Worm (Caenorhabditis elegans) whole organism, L3 larva: ENCODE measurements around the gene F13B12.1.

Source experiments
- R02D3.7 ChIP-seq: fragments of 150-350 bp; optimal IDR thresholded peaks from 2 replicates; lab custom pipeline; 2014; ENCODE audit warnings: missing biosample characterization, missing genetic modification characterization
- ama-1 ChIP-seq: fragments of 150-350 bp; optimal IDR thresholded peaks from 2 replicates; lab custom pipeline; 2018
- ceh-16 ChIP-seq: sonication (generic microtip); optimal IDR thresholded peaks from 2 replicates; lab custom pipeline; 2017; ENCODE audit warnings: missing biosample characterization, missing genetic modification characterization
- ceh-28 ChIP-seq: fragments of 150-350 bp; optimal IDR thresholded peaks from 2 replicates; lab custom pipeline; 2014; ENCODE audit warnings: missing biosample characterization, missing genetic modification reagents, missing genetic modification characterization
- ceh-82 ChIP-seq: fragments of 150-350 bp; optimal IDR thresholded peaks from 2 replicates; lab custom pipeline; 2014; ENCODE audit warnings: missing biosample characterization, missing genetic modification characterization
- egl-27 ChIP-seq: sonication (generic microtip); optimal IDR thresholded peaks from 4 replicates; lab custom pipeline; 2017; ENCODE audit warnings: missing biosample characterization, missing genetic modification reagents, missing genetic modification characterization
- egl-5 ChIP-seq: fragments of 150-350 bp; optimal IDR thresholded peaks from 2 replicates; lab custom pipeline; 2017; ENCODE audit warnings: missing biosample characterization, missing genetic modification reagents, missing genetic modification characterization, inconsistent platforms
- elt-1 ChIP-seq: fragments of 150-350 bp; optimal IDR thresholded peaks from 2 replicates; lab custom pipeline; 2014; ENCODE audit warnings: missing biosample characterization, missing genetic modification characterization
- elt-2 ChIP-seq: sonication (generic microtip); optimal IDR thresholded peaks from 2 replicates; lab custom pipeline; 2016; ENCODE audit warnings: missing genetic modification reagents, mild to moderate bottlenecking, missing genetic modification characterization, missing compliant biosample characterization
- elt-3 ChIP-seq, 3 experiments: fragments of 150-350 bp in 1 of 3; sonication (generic microtip) in 2 of 3; optimal IDR thresholded peaks; 2 replicates in 2 of 3; 4 replicates in 1 of 3; lab custom pipeline; 2014 to 2017; ENCODE audit warnings: missing biosample characterization in 3 of 3, missing genetic modification characterization in 3 of 3
- hmg-11 ChIP-seq: sonication (generic microtip); optimal IDR thresholded peaks from 2 replicates; lab custom pipeline; 2016; ENCODE audit warnings: missing genetic modification characterization, missing compliant biosample characterization
- jun-1 ChIP-seq: fragments of 150-350 bp; optimal IDR thresholded peaks from 2 replicates; lab custom pipeline; 2014; ENCODE audit warnings: missing biosample characterization, missing genetic modification reagents, missing genetic modification characterization
- lin-15B ChIP-seq: fragments of 150-350 bp; optimal IDR thresholded peaks from 2 replicates; lab custom pipeline; 2014; ENCODE audit warnings: missing biosample characterization, missing genetic modification characterization
- lin-39 ChIP-seq: fragments of 150-350 bp; optimal IDR thresholded peaks from 2 replicates; lab custom pipeline; 2018; ENCODE audit warnings: missing biosample characterization, missing genetic modification reagents, missing genetic modification characterization
- lsy-12 ChIP-seq: sonication (generic microtip); optimal IDR thresholded peaks from 2 replicates; lab custom pipeline; 2016; ENCODE audit warnings: mild to moderate bottlenecking, missing genetic modification characterization, missing compliant biosample characterization
- nfya-1 ChIP-seq: sonication (generic microtip); optimal IDR thresholded peaks from 2 replicates; lab custom pipeline; 2017; ENCODE audit warnings: missing genetic modification characterization, mild to moderate bottlenecking, missing compliant biosample characterization, antibody characterized with exemption, moderate library complexity; ENCODE audit not compliant: insufficient read depth
- nhr-11 ChIP-seq: fragments of 150-350 bp; optimal IDR thresholded peaks from 2 replicates; lab custom pipeline; 2014; ENCODE audit warnings: missing biosample characterization, missing genetic modification characterization
- nhr-12 ChIP-seq: fragments of 150-350 bp; optimal IDR thresholded peaks from 2 replicates; lab custom pipeline; 2014; ENCODE audit warnings: missing biosample characterization, missing genetic modification characterization
- nhr-23 ChIP-seq: fragments of 150-350 bp; optimal IDR thresholded peaks from 2 replicates; lab custom pipeline; 2014; ENCODE audit warnings: missing biosample characterization, missing genetic modification reagents, missing genetic modification characterization
- nhr-25 ChIP-seq: sonication (generic microtip); optimal IDR thresholded peaks from 2 replicates; lab custom pipeline; 2017; ENCODE audit warnings: missing biosample characterization, missing genetic modification characterization
- nhr-77 ChIP-seq: fragments of 150-350 bp; optimal IDR thresholded peaks from 2 replicates; lab custom pipeline; 2014; ENCODE audit warnings: missing biosample characterization, missing genetic modification characterization
- pha-4 ChIP-seq: fragments of 150-350 bp; optimal IDR thresholded peaks from 2 replicates; lab custom pipeline; 2014; ENCODE audit warnings: missing biosample characterization, missing genetic modification reagents, missing genetic modification characterization
- pqm-1 ChIP-seq: fragments of 150-350 bp; optimal IDR thresholded peaks from 2 replicates; lab custom pipeline; 2017; ENCODE audit warnings: missing biosample characterization, missing genetic modification characterization, inconsistent platforms
- skn-1 ChIP-seq: fragments of 150-350 bp; optimal IDR thresholded peaks from 2 replicates; lab custom pipeline; 2014; ENCODE audit warnings: missing biosample characterization, missing genetic modification characterization
- snpc-4 ChIP-seq: fragments of 150-350 bp; optimal IDR thresholded peaks from 2 replicates; lab custom pipeline; 2014; ENCODE audit warnings: missing biosample characterization, missing genetic modification characterization
- tbx-2 ChIP-seq: sonication (generic microtip); optimal IDR thresholded peaks from 2 replicates; lab custom pipeline; 2016; ENCODE audit warnings: mild to moderate bottlenecking, missing genetic modification characterization, missing compliant biosample characterization
- ztf-4 ChIP-seq: fragments of 150-350 bp; optimal IDR thresholded peaks from 2 replicates; lab custom pipeline; 2014; ENCODE audit warnings: missing biosample characterization, missing genetic modification characterization

The F13B12.1 gene

ce11 chrIV:10374601-10375000 lies 49.8 kb downstream of the F13B12.1 start, which contains the start of gene mask-1:
Gene mask-1, plus strand, starts transcription at chrIV:10374901.
- no peak for TF ChIP-seq nhr-77 (tag; lab: Kevin White, UChicago)
- TF ChIP-seq ama-1, result no peak
- TF ChIP-seq ceh-16 (tag; lab: Kevin White, UChicago), result no peak
- TF ChIP-seq elt-1 (tag; lab: Kevin White, UChicago), result no peak
- no peak for TF ChIP-seq lsy-12 (tag; lab: Kevin White, UChicago)
- TF ChIP-seq ceh-82 (tag; lab: Kevin White, UChicago), result no peak
- no peak for TF ChIP-seq egl-27
- no peak for TF ChIP-seq elt-2 (tag; lab: Kevin White, UChicago)
- no peak for TF ChIP-seq lin-39
- TF ChIP-seq, all 47 proteins: peak for 0

ce11 chrIV:10373772-10374288 lies 50.6 kb downstream of the F13B12.1 start, which contains the start of gene mpz-5:
Gene mpz-5, minus strand, starts transcription at chrIV:10373822.
- TF ChIP-seq nhr-25 (tag; lab: Kevin White, UChicago), result peak; percentile 25
- TF ChIP-seq nhr-12 (tag; lab: Kevin White, UChicago), result no peak
- TF ChIP-seq snpc-4, result peak; percentile 60
- peak; percentile 77 for TF ChIP-seq nhr-23 (tag; lab: Kevin White, UChicago)
- TF ChIP-seq egl-5 (tag; lab: Kevin White, UChicago), result peak; percentile 91
- peak; percentile 20 for TF ChIP-seq elt-2 (tag; lab: Kevin White, UChicago)
- peak; percentile 72 for TF ChIP-seq nfya-1 (tag; lab: Kevin White, UChicago)
- TF ChIP-seq lin-39, result no peak
- TF ChIP-seq skn-1 (tag; lab: Kevin White, UChicago), result no peak
- TF ChIP-seq lin-15B (tag; lab: Kevin White, UChicago), result peak; percentile 67
- peak; percentile 42 for TF ChIP-seq lsy-12 (tag; lab: Kevin White, UChicago)
- peak; percentile 78 for TF ChIP-seq hmg-11
- peak; percentile 13 for TF ChIP-seq R02D3.7 (tag; lab: Kevin White, UChicago)
- TF ChIP-seq tbx-2 (tag; lab: Kevin White, UChicago), result peak; percentile 51
- peak; percentile 19 for TF ChIP-seq nhr-77 (tag; lab: Kevin White, UChicago)
- no peak for TF ChIP-seq ztf-4
- TF ChIP-seq jun-1 (tag; lab: Kevin White, UChicago), result peak; percentile 19
- TF ChIP-seq pqm-1 (tag; lab: Kevin White, UChicago), result peak; percentile 23
- no peak for TF ChIP-seq nhr-11 (tag; lab: Kevin White, UChicago)
- peak; percentile 47 for TF ChIP-seq ceh-28 (tag; lab: Kevin White, UChicago)
- no peak for TF ChIP-seq egl-27
- no peak for TF ChIP-seq elt-1 (tag; lab: Kevin White, UChicago)
- TF ChIP-seq elt-3 (tag; optimal IDR thresholded peaks at IDR 0.05; lab: Kevin White, UChicago), result no peak
- TF ChIP-seq pha-4 (tag; lab: Kevin White, UChicago), result peak; percentile 86
